Worm (Caenorhabditis elegans) whole organism, L4 larva: Measurements from ENCODE around the gene ZK418.2.

Experiments
- D1046.2 ChIP-seq: fragments of 200-800 bp; sonication (Bioruptor generic); IDR thresholded peaks from 2 replicates; pipeline ENCODE4 v1.3.6; 2022; ENCODE audit warnings: missing genetic modification characterization, missing compliant biosample characterization
- F44E2.7 ChIP-seq: fragments of 200-800 bp; sonication (Bioruptor generic); IDR thresholded peaks from 2 replicates; pipeline ENCODE4 v2.1.2; 2022; ENCODE audit warnings: missing genetic modification characterization, missing compliant biosample characterization
- T26A8.4 ChIP-seq: fragments of 200-800 bp; sonication (Bioruptor generic); IDR thresholded peaks from 2 replicates; pipeline ENCODE4 v1.3.6; 2022; ENCODE audit warnings: missing genetic modification characterization, missing compliant biosample characterization
- Y75B8A.6 ChIP-seq: fragments of 200-800 bp; sonication (Bioruptor generic); IDR thresholded peaks from 2 replicates; pipeline ENCODE4 v1.3.6; 2022; ENCODE audit warnings: missing genetic modification reagents, missing genetic modification characterization, missing compliant biosample characterization
- arid-1 ChIP-seq: fragments of 200-800 bp; sonication (Bioruptor generic); conservative IDR thresholded peaks from 2 replicates; pipeline ENCODE4 v1.3.6; 2022; ENCODE audit warnings: missing genetic modification reagents, missing genetic modification characterization, missing compliant biosample characterization
- ceh-20 ChIP-seq: fragments of 200-800 bp; sonication (Bioruptor generic); IDR thresholded peaks from 2 replicates; pipeline ENCODE4 v1.3.6; 2022; ENCODE audit warnings: missing genetic modification reagents, missing genetic modification characterization, missing compliant biosample characterization
- ceh-28 ChIP-seq: fragments of 150-350 bp; optimal IDR thresholded peaks from 2 replicates; lab custom pipeline; 2014; ENCODE audit warnings: missing biosample characterization, missing genetic modification reagents, missing genetic modification characterization
- ces-1 ChIP-seq: fragments of 150-350 bp; sonication (generic microtip); optimal IDR thresholded peaks from 4 replicates; lab custom pipeline; 2014; ENCODE audit warnings: missing biosample characterization, missing genetic modification reagents, missing genetic modification characterization
- ctbp-1 ChIP-seq: fragments of 200-800 bp; sonication (Bioruptor generic); IDR thresholded peaks from 2 replicates; pipeline ENCODE4 v1.3.6; 2022; ENCODE audit warnings: missing genetic modification reagents, missing genetic modification characterization, missing compliant biosample characterization
- daf-12 ChIP-seq: fragments of 150-350 bp; optimal IDR thresholded peaks from 2 replicates; lab custom pipeline; 2014; ENCODE audit warnings: missing biosample characterization, missing genetic modification reagents, missing genetic modification characterization
- daf-8 ChIP-seq: fragments of 200-800 bp; sonication (Bioruptor generic); IDR thresholded peaks from 2 replicates; pipeline ENCODE4 v1.3.6; 2022; ENCODE audit warnings: missing genetic modification characterization, missing compliant biosample characterization
- duxl-1 ChIP-seq: sonication (generic microtip); optimal IDR thresholded peaks from 2 replicates; lab custom pipeline; 2016; ENCODE audit warnings: mild to moderate bottlenecking, missing genetic modification characterization, moderate library complexity, missing compliant biosample characterization; ENCODE audit not compliant: poor library complexity
- dve-1 ChIP-seq: sonication (generic microtip); optimal IDR thresholded peaks from 2 replicates; lab custom pipeline; 2017; ENCODE audit warnings: antibody characterized with exemption, mild to moderate bottlenecking, missing genetic modification characterization, missing compliant biosample characterization; ENCODE audit not compliant: insufficient read depth
- egl-27 ChIP-seq: sonication (generic microtip); optimal IDR thresholded peaks from 3 replicates; lab custom pipeline; 2017; ENCODE audit warnings: missing biosample characterization, missing genetic modification reagents, missing genetic modification characterization
- egl-43 ChIP-seq: fragments of 200-800 bp; sonication (Bioruptor generic); IDR thresholded peaks from 2 replicates; pipeline ENCODE4 v1.3.6; 2022; ENCODE audit warnings: missing genetic modification reagents, missing genetic modification characterization, missing compliant biosample characterization
- fkh-10 ChIP-seq: fragments of 150-350 bp; optimal IDR thresholded peaks from 2 replicates; lab custom pipeline; 2014; ENCODE audit warnings: missing biosample characterization, missing genetic modification reagents, missing genetic modification characterization
- gei-8 ChIP-seq: fragments of 200-800 bp; sonication (Bioruptor generic); optimal IDR thresholded peaks from 2 replicates; lab custom pipeline; 2018; ENCODE audit warnings: mild to moderate bottlenecking, missing genetic modification characterization, missing compliant biosample characterization
- hif-1 ChIP-seq, 2 experiments: sonication (generic microtip); optimal IDR thresholded peaks; 2 replicates each; lab custom pipeline; 2016 to 2017; ENCODE audit warnings: missing compliant biosample characterization in 2 of 2, missing genetic modification characterization in 2 of 2, missing genetic modification reagents in 2 of 2, missing genotype in 2 of 2, mild to moderate bottlenecking in 1 of 2
- hlh-11 ChIP-seq: fragments of 200-800 bp; sonication (Bioruptor generic); optimal IDR thresholded peaks from 2 replicates; lab custom pipeline; 2018; ENCODE audit warnings: mild to moderate bottlenecking, missing genetic modification characterization, missing compliant biosample characterization
- hlh-30 ChIP-seq: sonication (generic microtip); optimal IDR thresholded peaks from 2 replicates; lab custom pipeline; 2017; ENCODE audit warnings: antibody characterized with exemption, mild to moderate bottlenecking, missing genetic modification characterization, missing compliant biosample characterization; ENCODE audit not compliant: insufficient read depth
- lim-7 ChIP-seq: fragments of 200-800 bp; sonication (Bioruptor generic); IDR thresholded peaks from 2 replicates; pipeline ENCODE4 v1.3.6; 2022; ENCODE audit warnings: missing genetic modification characterization, missing compliant biosample characterization
- lin-1 ChIP-seq: fragments of 200-800 bp; sonication (Bioruptor generic); IDR thresholded peaks from 2 replicates; pipeline ENCODE4 v1.3.6; 2022; ENCODE audit warnings: missing genetic modification reagents, missing genetic modification characterization, missing compliant biosample characterization
- lin-13 ChIP-seq: fragments of 150-350 bp; optimal IDR thresholded peaks from 2 replicates; lab custom pipeline; 2014; ENCODE audit warnings: missing biosample characterization, missing genetic modification reagents, missing genetic modification characterization
- lin-29 ChIP-seq: fragments of 200-800 bp; sonication (Bioruptor generic); IDR thresholded peaks from 2 replicates; pipeline ENCODE4 v1.3.6; 2022; ENCODE audit warnings: missing genetic modification reagents, missing genetic modification characterization, missing compliant biosample characterization
- lin-39 ChIP-seq: fragments of 150-350 bp; optimal IDR thresholded peaks from 2 replicates; lab custom pipeline; 2014; ENCODE audit warnings: missing biosample characterization, missing genetic modification reagents, missing genetic modification characterization
- lsy-2 ChIP-seq, 2 experiments: fragments of 150-350 bp in 1 of 2; sonication (generic microtip) in 1 of 2; optimal IDR thresholded peaks; 2 replicates each; lab custom pipeline; 2014 to 2017; ENCODE audit warnings: missing biosample characterization in 2 of 2, missing genetic modification characterization in 2 of 2
- madf-9 ChIP-seq: fragments of 200-800 bp; sonication (Bioruptor generic); conservative IDR thresholded peaks from 2 replicates; pipeline ENCODE4 v1.3.6; 2022; ENCODE audit warnings: missing genetic modification reagents, missing genetic modification characterization, missing compliant biosample characterization
- mdt-29 ChIP-seq: fragments of 200-800 bp; sonication (Bioruptor generic); IDR thresholded peaks from 2 replicates; pipeline ENCODE4 v1.3.6; 2022; ENCODE audit warnings: missing genetic modification reagents, missing genetic modification characterization, missing compliant biosample characterization
- mes-2 ChIP-seq: sonication (generic microtip); optimal IDR thresholded peaks from 2 replicates; lab custom pipeline; 2016; ENCODE audit warnings: missing genotype, mild to moderate bottlenecking, missing genetic modification characterization, missing compliant biosample characterization; ENCODE audit not compliant: poor library complexity, severe bottlenecking
- mxl-2 ChIP-seq: fragments of 200-800 bp; sonication (Bioruptor generic); conservative IDR thresholded peaks from 2 replicates; pipeline ENCODE4 v1.3.6; 2022; ENCODE audit warnings: missing genetic modification reagents, missing genetic modification characterization, missing compliant biosample characterization
- mxl-3 ChIP-seq: fragments of 200-800 bp; sonication (Bioruptor generic); optimal IDR thresholded peaks from 2 replicates; lab custom pipeline; 2018; ENCODE audit warnings: mild to moderate bottlenecking, missing genetic modification characterization, missing compliant biosample characterization
- nhr-11 ChIP-seq: fragments of 150-350 bp; optimal IDR thresholded peaks from 2 replicates; lab custom pipeline; 2014; ENCODE audit warnings: missing biosample characterization, missing genetic modification characterization
- nhr-237 ChIP-seq: sonication (generic microtip); optimal IDR thresholded peaks from 2 replicates; lab custom pipeline; 2017; ENCODE audit warnings: missing biosample characterization, missing genetic modification characterization
- nhr-28 ChIP-seq: fragments of 150-350 bp; optimal IDR thresholded peaks from 2 replicates; lab custom pipeline; 2014; ENCODE audit warnings: missing biosample characterization, missing genetic modification characterization
- nhr-48 ChIP-seq: sonication (generic microtip); optimal IDR thresholded peaks from 2 replicates; lab custom pipeline; 2016; ENCODE audit warnings: mild to moderate bottlenecking, missing genetic modification characterization, missing compliant biosample characterization
- pqm-1 ChIP-seq: sonication (generic microtip); optimal IDR thresholded peaks from 2 replicates; lab custom pipeline; 2017; ENCODE audit warnings: missing biosample characterization, missing genetic modification characterization
- saeg-2 ChIP-seq: fragments of 200-800 bp; sonication (Bioruptor generic); IDR thresholded peaks from 2 replicates; pipeline ENCODE4 v1.3.6; 2022; ENCODE audit warnings: missing genetic modification reagents, missing genetic modification characterization, missing compliant biosample characterization
- skn-1 ChIP-seq: fragments of 150-350 bp; optimal IDR thresholded peaks from 2 replicates; lab custom pipeline; 2014; ENCODE audit warnings: missing biosample characterization, missing genetic modification characterization
- snpc-1.2 ChIP-seq: fragments of 200-800 bp; sonication (Bioruptor generic); IDR thresholded peaks from 2 replicates; pipeline ENCODE4 v1.3.6; 2022; ENCODE audit warnings: missing genetic modification reagents, missing genetic modification characterization, missing compliant biosample characterization
- snpc-4 ChIP-seq: fragments of 150-350 bp; optimal IDR thresholded peaks from 2 replicates; lab custom pipeline; 2014; ENCODE audit warnings: missing biosample characterization, missing genetic modification characterization
- spr-3 ChIP-seq: fragments of 200-800 bp; sonication (Bioruptor generic); optimal IDR thresholded peaks from 2 replicates; lab custom pipeline; 2018; ENCODE audit warnings: mild to moderate bottlenecking, missing genetic modification characterization, missing compliant biosample characterization
- unc-39 ChIP-seq: sonication (generic microtip); optimal IDR thresholded peaks from 2 replicates; lab custom pipeline; 2017; ENCODE audit warnings: missing biosample characterization, missing genetic modification characterization
- zag-1 ChIP-seq: fragments of 150-350 bp; optimal IDR thresholded peaks from 2 replicates; lab custom pipeline; 2014; ENCODE audit warnings: missing biosample characterization, missing genetic modification characterization
- zip-11 ChIP-seq: fragments of 200-800 bp; sonication (Bioruptor generic); IDR thresholded peaks from 2 replicates; pipeline ENCODE4 v1.3.6; 2022; ENCODE audit warnings: missing genetic modification characterization, missing compliant biosample characterization
- zip-2 ChIP-seq: fragments of 150-350 bp; optimal IDR thresholded peaks from 2 replicates; lab custom pipeline; 2014; ENCODE audit warnings: missing biosample characterization, missing genetic modification characterization
- ztf-7 ChIP-seq: fragments of 150-350 bp; optimal IDR thresholded peaks from 2 replicates; lab custom pipeline; 2014; ENCODE audit warnings: missing biosample characterization, missing genetic modification characterization

Gene ZK418.2

ce11 chrIII:7114952-7115488 is 23.9 kb downstream of the ZK418.2 start, which contains the start of gene nhr-10:
nhr-10 (minus strand) TSS chrIII:7115438.
- TF ChIP-seq lsy-2 (tag; optimal IDR thresholded peaks at IDR 0.05; lab: Kevin White, UChicago) = peak in 1 of 2 experiments; percentile 44
- TF ChIP-seq nhr-11 (tag; lab: Kevin White, UChicago) = peak; percentile 34
- TF ChIP-seq pqm-1 (tag; lab: Kevin White, UChicago) = no peak
- peak; percentile 7 for TF ChIP-seq ces-1 (GFP tag; lab: Kevin White, UChicago)
- TF ChIP-seq mxl-2 (GFP tag; lab: Robert Waterston, UW) = no peak
- 0 out of 2 replicates have a peak, but pooled peaks have one; percentile 45 for TF ChIP-seq egl-43 (GFP tag; lab: Robert Waterston, UW)
- TF ChIP-seq saeg-2 (GFP tag; lab: Robert Waterston, UW) = no peak

- TF ChIP-seq D1046.2 (GFP tag; lab: Robert Waterston, UW) (no peak), F44E2.7 (GFP tag; lab: Robert Waterston, UW) (no peak), T26A8.4 (GFP tag; lab: Robert Waterston, UW) (no peak), hif-1 (tag; optimal IDR thresholded peaks at IDR 0.05; lab: Kevin White, UChicago) (no peak), fkh-10 (GFP tag; lab: Kevin White, UChicago) (no peak), ceh-20 (GFP tag; lab: Robert Waterston, UW) (no peak), madf-9 (GFP tag; lab: Robert Waterston, UW) (no peak), snpc-4 (tag; lab: Kevin White, UChicago) (no peak), lim-7 (no peak), mes-2 (tag; lab: Kevin White, UChicago) (peak; percentile 52), lin-1 (GFP tag; lab: Robert Waterston, UW) (0 out of 2 replicates have a peak, but pooled peaks have one; percentile 26), lin-13 (peak; percentile 4), lsy-2 (tag; optimal IDR thresholded peaks at IDR 0.05; lab: Kevin White, UChicago) (peak; percentile 50 to 80), nhr-28 (tag; lab: Kevin White, UChicago) (peak; percentile 87), nhr-48 (peak; percentile 33), egl-27 (tag; lab: Kevin White, UChicago) (no peak), zag-1 (no peak), ztf-7 (peak; percentile 16), hlh-30 (tag; lab: Kevin White, UChicago) (peak; percentile 94), gei-8 (GFP tag; lab: Kevin White, UChicago) (no peak), mxl-2 (GFP tag; lab: Robert Waterston, UW) (no peak), ceh-28 (tag; lab: Kevin White, UChicago) (no peak), ctbp-1 (GFP tag; lab: Robert Waterston, UW) (no peak), hlh-11 (tag; lab: Kevin White, UChicago) (peak; percentile 81), spr-3 (GFP tag; lab: Kevin White, UChicago) (no peak), saeg-2 (GFP tag; lab: Robert Waterston, UW) (no peak), nhr-237 (tag; lab: Kevin White, UChicago) (no peak), lin-39 (tag; lab: Kevin White, UChicago) (no peak), dve-1 (tag; lab: Kevin White, UChicago) (peak; percentile 90), arid-1 (GFP tag; lab: Robert Waterston, UW) (0 out of 2 replicates have a peak, but pooled peaks have one; percentile 28), duxl-1 (tag; lab: Kevin White, UChicago) (no peak), mxl-3 (GFP tag; lab: Kevin White, UChicago) (peak; percentile 74), skn-1 (no peak), daf-8 (GFP tag; lab: Robert Waterston, UW) (no peak), pqm-1 (tag; lab: Kevin White, UChicago) (peak; percentile 69), Y75B8A.6 (GFP tag; lab: Robert Waterston, UW) (no peak), lin-29 (GFP tag; lab: Robert Waterston, UW) (no peak), zip-11 (GFP tag; lab: Robert Waterston, UW) (no peak), unc-39 (tag; lab: Kevin White, UChicago) (no peak), daf-12 (tag; lab: Kevin White, UChicago) (no peak), zip-2 (tag; lab: Kevin White, UChicago) (no peak), mdt-29 (GFP tag; lab: Robert Waterston, UW) (no peak), snpc-1.2 (GFP tag; lab: Robert Waterston, UW) (no peak)
These were observed 25.6 kb downstream of the ZK418.2 start for ce11 chrIII:7116615-7117252.
